Worm (Caenorhabditis elegans) whole organism, L3 larva: Measurements from ENCODE around the gene madf-1.

Experiments used
- R02D3.7 ChIP-seq: fragments of 150-350 bp; optimal IDR thresholded peaks from 2 replicates; lab custom pipeline; 2014; ENCODE audit warnings: missing biosample characterization, missing genetic modification characterization
- ZK546.5 ChIP-seq: sonication (generic microtip); optimal IDR thresholded peaks from 2 replicates; lab custom pipeline; 2017; ENCODE audit warnings: missing biosample characterization, missing genetic modification characterization
- aly-2 ChIP-seq: fragments of 150-350 bp; optimal IDR thresholded peaks from 2 replicates; lab custom pipeline; 2014; ENCODE audit warnings: missing biosample characterization, missing genetic modification characterization
- ama-1 ChIP-seq: fragments of 150-350 bp; optimal IDR thresholded peaks from 2 replicates; lab custom pipeline; 2018
- ceh-16 ChIP-seq: sonication (generic microtip); optimal IDR thresholded peaks from 2 replicates; lab custom pipeline; 2017; ENCODE audit warnings: missing biosample characterization, missing genetic modification characterization
- ceh-28 ChIP-seq: fragments of 150-350 bp; optimal IDR thresholded peaks from 2 replicates; lab custom pipeline; 2014; ENCODE audit warnings: missing biosample characterization, missing genetic modification reagents, missing genetic modification characterization
- ceh-82 ChIP-seq: fragments of 150-350 bp; optimal IDR thresholded peaks from 2 replicates; lab custom pipeline; 2014; ENCODE audit warnings: missing biosample characterization, missing genetic modification characterization
- ceh-9 ChIP-seq: sonication (generic microtip); optimal IDR thresholded peaks from 2 replicates; lab custom pipeline; 2018; ENCODE audit warnings: missing biosample characterization, missing genetic modification characterization
- daf-12 ChIP-seq: fragments of 150-350 bp; optimal IDR thresholded peaks from 2 replicates; lab custom pipeline; 2014; ENCODE audit warnings: missing biosample characterization, missing genetic modification reagents, missing genetic modification characterization
- egl-27 ChIP-seq: sonication (generic microtip); optimal IDR thresholded peaks from 4 replicates; lab custom pipeline; 2017; ENCODE audit warnings: missing biosample characterization, missing genetic modification reagents, missing genetic modification characterization
- egl-5 ChIP-seq: fragments of 150-350 bp; optimal IDR thresholded peaks from 2 replicates; lab custom pipeline; 2017; ENCODE audit warnings: missing biosample characterization, missing genetic modification reagents, missing genetic modification characterization, inconsistent platforms
- elt-1 ChIP-seq: fragments of 150-350 bp; optimal IDR thresholded peaks from 2 replicates; lab custom pipeline; 2014; ENCODE audit warnings: missing biosample characterization, missing genetic modification characterization
- elt-2 ChIP-seq: sonication (generic microtip); optimal IDR thresholded peaks from 2 replicates; lab custom pipeline; 2016; ENCODE audit warnings: missing genetic modification reagents, mild to moderate bottlenecking, missing genetic modification characterization, missing compliant biosample characterization
- elt-3 ChIP-seq, 3 experiments: fragments of 150-350 bp in 1 of 3; sonication (generic microtip) in 2 of 3; optimal IDR thresholded peaks; 2 replicates in 2 of 3; 4 replicates in 1 of 3; lab custom pipeline; 2014 to 2017; ENCODE audit warnings: missing biosample characterization in 3 of 3, missing genetic modification characterization in 3 of 3
- eor-1 ChIP-seq, 2 experiments: fragments of 150-350 bp; optimal IDR thresholded peaks; 2 replicates each; lab custom pipeline; 2014 to 2018; ENCODE audit warnings: missing biosample characterization in 2 of 2, missing genetic modification characterization in 2 of 2
- fkh-10 ChIP-seq: sonication (generic microtip); optimal IDR thresholded peaks from 2 replicates; lab custom pipeline; 2017; ENCODE audit warnings: missing biosample characterization, missing genetic modification reagents, missing genetic modification characterization
- fkh-2 ChIP-seq: fragments of 150-350 bp; optimal IDR thresholded peaks from 2 replicates; lab custom pipeline; 2014; ENCODE audit warnings: missing biosample characterization, missing genetic modification reagents, missing genetic modification characterization
- fos-1 ChIP-seq: fragments of 150-350 bp; optimal IDR thresholded peaks from 2 replicates; lab custom pipeline; 2014; ENCODE audit warnings: missing biosample characterization, missing genetic modification characterization
- hmg-11 ChIP-seq: sonication (generic microtip); optimal IDR thresholded peaks from 2 replicates; lab custom pipeline; 2016; ENCODE audit warnings: missing genetic modification characterization, missing compliant biosample characterization
- jun-1 ChIP-seq: fragments of 150-350 bp; optimal IDR thresholded peaks from 2 replicates; lab custom pipeline; 2014; ENCODE audit warnings: missing biosample characterization, missing genetic modification reagents, missing genetic modification characterization
- lin-15B ChIP-seq: fragments of 150-350 bp; optimal IDR thresholded peaks from 2 replicates; lab custom pipeline; 2014; ENCODE audit warnings: missing biosample characterization, missing genetic modification characterization
- lin-39 ChIP-seq: fragments of 150-350 bp; optimal IDR thresholded peaks from 2 replicates; lab custom pipeline; 2018; ENCODE audit warnings: missing biosample characterization, missing genetic modification reagents, missing genetic modification characterization
- lsy-12 ChIP-seq: sonication (generic microtip); optimal IDR thresholded peaks from 2 replicates; lab custom pipeline; 2016; ENCODE audit warnings: mild to moderate bottlenecking, missing genetic modification characterization, missing compliant biosample characterization
- mdl-1 ChIP-seq: fragments of 150-350 bp; optimal IDR thresholded peaks from 2 replicates; lab custom pipeline; 2014; ENCODE audit warnings: missing biosample characterization, missing genetic modification characterization
- mml-1 ChIP-seq: fragments of 150-350 bp; sonication (generic microtip); optimal IDR thresholded peaks from 3 replicates; lab custom pipeline; 2014; ENCODE audit warnings: missing biosample characterization, missing genetic modification characterization
- nfya-1 ChIP-seq: sonication (generic microtip); optimal IDR thresholded peaks from 2 replicates; lab custom pipeline; 2017; ENCODE audit warnings: missing genetic modification characterization, mild to moderate bottlenecking, missing compliant biosample characterization, antibody characterized with exemption, moderate library complexity; ENCODE audit not compliant: insufficient read depth
- nhr-11 ChIP-seq: fragments of 150-350 bp; optimal IDR thresholded peaks from 2 replicates; lab custom pipeline; 2014; ENCODE audit warnings: missing biosample characterization, missing genetic modification characterization
- nhr-12 ChIP-seq: fragments of 150-350 bp; optimal IDR thresholded peaks from 2 replicates; lab custom pipeline; 2014; ENCODE audit warnings: missing biosample characterization, missing genetic modification characterization
- nhr-23 ChIP-seq: fragments of 150-350 bp; optimal IDR thresholded peaks from 2 replicates; lab custom pipeline; 2014; ENCODE audit warnings: missing biosample characterization, missing genetic modification reagents, missing genetic modification characterization
- nhr-237 ChIP-seq: fragments of 150-350 bp; optimal IDR thresholded peaks from 2 replicates; lab custom pipeline; 2014; ENCODE audit warnings: missing biosample characterization, missing genetic modification characterization
- nhr-25 ChIP-seq: sonication (generic microtip); optimal IDR thresholded peaks from 2 replicates; lab custom pipeline; 2017; ENCODE audit warnings: missing biosample characterization, missing genetic modification characterization
- nhr-28 ChIP-seq: fragments of 150-350 bp; optimal IDR thresholded peaks from 2 replicates; lab custom pipeline; 2014; ENCODE audit warnings: missing biosample characterization, missing genetic modification characterization
- nhr-43 ChIP-seq: sonication (generic microtip); optimal IDR thresholded peaks from 2 replicates; lab custom pipeline; 2016; ENCODE audit warnings: mild to moderate bottlenecking, missing genetic modification characterization, missing compliant biosample characterization; ENCODE audit not compliant: poor library complexity, severe bottlenecking
- nhr-67 ChIP-seq: fragments of 150-350 bp; optimal IDR thresholded peaks from 2 replicates; lab custom pipeline; 2014; ENCODE audit warnings: missing biosample characterization, missing genetic modification characterization
- nhr-76 ChIP-seq: fragments of 150-350 bp; sonication (generic microtip); optimal IDR thresholded peaks from 5 replicates; lab custom pipeline; 2014; ENCODE audit warnings: missing biosample characterization, missing genetic modification characterization
- nhr-77 ChIP-seq: fragments of 150-350 bp; optimal IDR thresholded peaks from 2 replicates; lab custom pipeline; 2014; ENCODE audit warnings: missing biosample characterization, missing genetic modification characterization
- pha-4 ChIP-seq: fragments of 150-350 bp; optimal IDR thresholded peaks from 2 replicates; lab custom pipeline; 2014; ENCODE audit warnings: missing biosample characterization, missing genetic modification reagents, missing genetic modification characterization
- pqm-1 ChIP-seq: fragments of 150-350 bp; optimal IDR thresholded peaks from 2 replicates; lab custom pipeline; 2017; ENCODE audit warnings: missing biosample characterization, missing genetic modification characterization, inconsistent platforms
- sea-2 ChIP-seq: fragments of 150-350 bp; sonication (generic microtip); optimal IDR thresholded peaks from 4 replicates; lab custom pipeline; 2014; ENCODE audit warnings: missing biosample characterization, missing genetic modification reagents, missing genetic modification characterization
- skn-1 ChIP-seq: fragments of 150-350 bp; optimal IDR thresholded peaks from 2 replicates; lab custom pipeline; 2014; ENCODE audit warnings: missing biosample characterization, missing genetic modification characterization
- snpc-4 ChIP-seq: fragments of 150-350 bp; optimal IDR thresholded peaks from 2 replicates; lab custom pipeline; 2014; ENCODE audit warnings: missing biosample characterization, missing genetic modification characterization
- tbx-2 ChIP-seq: sonication (generic microtip); optimal IDR thresholded peaks from 2 replicates; lab custom pipeline; 2016; ENCODE audit warnings: mild to moderate bottlenecking, missing genetic modification characterization, missing compliant biosample characterization
- unc-39 ChIP-seq: sonication (generic microtip); optimal IDR thresholded peaks from 4 replicates; lab custom pipeline; 2017; ENCODE audit warnings: missing biosample characterization, missing genetic modification characterization
- unc-62 ChIP-seq: fragments of 150-350 bp; sonication (generic microtip); optimal IDR thresholded peaks from 4 replicates; lab custom pipeline; 2014; ENCODE audit warnings: missing biosample characterization, missing genetic modification reagents, missing genetic modification characterization
- zag-1 ChIP-seq: fragments of 150-350 bp; optimal IDR thresholded peaks from 2 replicates; lab custom pipeline; 2014; ENCODE audit warnings: missing biosample characterization, missing genetic modification characterization
- ztf-11 ChIP-seq: fragments of 150-350 bp; optimal IDR thresholded peaks from 2 replicates; lab custom pipeline; 2014; ENCODE audit warnings: missing biosample characterization, missing genetic modification characterization
- ztf-4 ChIP-seq: fragments of 150-350 bp; optimal IDR thresholded peaks from 2 replicates; lab custom pipeline; 2014; ENCODE audit warnings: missing biosample characterization, missing genetic modification characterization

Gene madf-1

ce11 chrIV:868723-869122 lies 37.0 kb upstream of the madf-1 start:
- no peak for TF ChIP-seq ama-1 (lab: Kevin White, UChicago)
- no peak for TF ChIP-seq hmg-11
- no peak for TF ChIP-seq skn-1
- no peak for TF ChIP-seq ztf-4 (tag; lab: Kevin White, UChicago)
- TF ChIP-seq fkh-2 (tag; lab: Kevin White, UChicago), result no peak
- TF ChIP-seq snpc-4 (tag; lab: Kevin White, UChicago), result no peak
- no peak for TF ChIP-seq ZK546.5 (tag; lab: Kevin White, UChicago)
- TF ChIP-seq fkh-10 (GFP tag; lab: Kevin White, UChicago), result no peak
- no peak for TF ChIP-seq nhr-76 (tag; lab: Kevin White, UChicago)
- no peak for TF ChIP-seq nhr-23 (tag; lab: Kevin White, UChicago)
- TF ChIP-seq unc-39 (tag; lab: Kevin White, UChicago), result no peak
- TF ChIP-seq elt-1 (tag; lab: Kevin White, UChicago), result no peak
- no peak for TF ChIP-seq daf-12 (tag; lab: Kevin White, UChicago)
- TF ChIP-seq mdl-1, result no peak
- no peak for TF ChIP-seq nhr-11 (tag; lab: Kevin White, UChicago)
- TF ChIP-seq nhr-43, result no peak
- TF ChIP-seq aly-2 (tag; lab: Kevin White, UChicago), result no peak
- TF ChIP-seq nhr-12 (tag; lab: Kevin White, UChicago), result no peak

DNA sequence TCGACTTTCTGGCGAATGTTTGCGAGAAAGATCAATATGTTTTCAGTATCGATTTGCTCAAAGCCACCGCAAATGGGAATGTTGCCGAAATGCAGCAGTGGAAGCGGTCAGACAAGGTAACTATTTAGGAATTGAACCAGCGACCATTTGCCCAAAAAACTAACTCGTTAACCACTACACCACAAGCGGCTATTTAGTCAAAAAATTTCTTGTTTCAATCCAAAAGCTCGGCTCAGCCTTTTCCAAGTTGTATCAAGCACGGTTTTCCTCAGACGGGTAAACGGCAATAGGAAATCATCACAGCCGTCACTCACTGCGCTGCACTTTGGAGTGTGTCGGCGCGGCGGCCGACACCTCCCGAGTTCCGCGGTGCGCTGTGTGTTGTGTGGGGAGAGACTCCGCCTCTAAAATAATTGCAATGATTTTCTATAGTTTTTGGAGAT lies 35.2 kb upstream of the madf-1 start:
- TF ChIP-seq elt-1 (tag; lab: Kevin White, UChicago), result no peak
- peak; percentile 52 for TF ChIP-seq ceh-28 (tag; lab: Kevin White, UChicago)
- peak; percentile 82 for TF ChIP-seq nfya-1 (tag; lab: Kevin White, UChicago)
- TF ChIP-seq egl-5 (tag; lab: Kevin White, UChicago), result no peak
- TF ChIP-seq sea-2 (GFP tag; lab: Kevin White, UChicago), result no peak
- TF ChIP-seq egl-27, result peak; percentile 40
- TF ChIP-seq nhr-23 (tag; lab: Kevin White, UChicago), result peak; percentile 68
- no peak for TF ChIP-seq hmg-11
- TF ChIP-seq ceh-82, result peak; percentile 62
- TF ChIP-seq skn-1, result peak; percentile 80
- peak; percentile 74 for TF ChIP-seq aly-2 (tag; lab: Kevin White, UChicago)
- no peak for TF ChIP-seq eor-1 (tag; optimal IDR thresholded peaks at IDR 0.05; lab: Kevin White, UChicago)
- TF ChIP-seq mdl-1, result no peak
- peak; percentile 46 for TF ChIP-seq jun-1 (tag; lab: Kevin White, UChicago)
- peak; percentile 73 for TF ChIP-seq nhr-77
- TF ChIP-seq fkh-2 (tag; lab: Kevin White, UChicago), result no peak
- peak; percentile 62 for TF ChIP-seq lsy-12 (tag; lab: Kevin White, UChicago)
- TF ChIP-seq unc-62 (GFP tag; lab: Kevin White, UChicago), result no peak
- no peak for TF ChIP-seq ceh-9 (tag; lab: Kevin White, UChicago)
- no peak for TF ChIP-seq ZK546.5 (tag; lab: Kevin White, UChicago)
- TF ChIP-seq nhr-76 (tag; lab: Kevin White, UChicago), result no peak
- TF ChIP-seq snpc-4 (tag; lab: Kevin White, UChicago), result peak; percentile 99
- TF ChIP-seq fos-1, result no peak
- TF ChIP-seq elt-2 (tag; lab: Kevin White, UChicago), result peak; percentile 70
- no peak for TF ChIP-seq unc-39 (tag; lab: Kevin White, UChicago)
- peak; percentile 64 for TF ChIP-seq pha-4 (tag; lab: Kevin White, UChicago)
- no peak for TF ChIP-seq nhr-28 (tag; lab: Kevin White, UChicago)
- no peak for TF ChIP-seq ztf-11 (tag; lab: Kevin White, UChicago)
- peak; percentile 62 for TF ChIP-seq pqm-1
- peak; percentile 23 for TF ChIP-seq lin-39 (tag; lab: Kevin White, UChicago)
- TF ChIP-seq nhr-43, result peak; percentile 67
- TF ChIP-seq nhr-12 (tag; lab: Kevin White, UChicago), result no peak
- peak in 1 of 3 experiments; percentile 67 for TF ChIP-seq elt-3 (tag; optimal IDR thresholded peaks at IDR 0.05; lab: Kevin White, UChicago)
- TF ChIP-seq lin-15B (tag; lab: Kevin White, UChicago), result peak; percentile 61
- peak; percentile 98 for TF ChIP-seq ama-1 (lab: Kevin White, UChicago)
- TF ChIP-seq ztf-4 (tag; lab: Kevin White, UChicago), result no peak
- TF ChIP-seq zag-1 (tag; lab: Kevin White, UChicago), result no peak
- TF ChIP-seq ceh-16 (tag; lab: Kevin White, UChicago), result no peak
- no peak for TF ChIP-seq fkh-10 (GFP tag; lab: Kevin White, UChicago)
- TF ChIP-seq nhr-237 (tag; lab: Kevin White, UChicago), result no peak
- TF ChIP-seq daf-12 (tag; lab: Kevin White, UChicago), result no peak
- no peak for TF ChIP-seq nhr-11 (tag; lab: Kevin White, UChicago)
- TF ChIP-seq tbx-2 (tag; lab: Kevin White, UChicago), result peak; percentile 16
- no peak for TF ChIP-seq mml-1
- TF ChIP-seq nhr-25 (tag; lab: Kevin White, UChicago), result peak; percentile 86
- no peak for TF ChIP-seq nhr-67
- TF ChIP-seq R02D3.7, result peak; percentile 50
